Fruit fly (Drosophila melanogaster) whole organism, embryonic: ENCODE data around the gene CG33687.

Source experiments
- Aef1 ChIP-seq: fragments of 200-800 bp; sonication (Bioruptor generic); IDR thresholded peaks from 3 replicates; pipeline ENCODE4 v1.3.6; 2022; ENCODE audit warnings: missing biosample characterization, missing genetic modification characterization
- Asciz ChIP-seq: fragments of 200-800 bp; sonication (Bioruptor generic); optimal IDR thresholded peaks from 2 replicates; lab custom pipeline; 2017; ENCODE audit warnings: missing biosample characterization, mild to moderate bottlenecking, missing genetic modification characterization, missing genetic modification reagents
- Atf6 ChIP-seq: fragments of 200-800 bp; sonication (Bioruptor generic); IDR thresholded peaks from 2 replicates; pipeline ENCODE4 v1.3.6; 2022; ENCODE audit warnings: missing biosample characterization, missing genetic modification characterization
- CG10267 ChIP-seq: fragments of 200-800 bp; sonication (Bioruptor generic); optimal IDR thresholded peaks from 2 replicates; lab custom pipeline; 2018; ENCODE audit warnings: missing biosample characterization, mild to moderate bottlenecking, missing genetic modification characterization, moderate library complexity
- CG10431 ChIP-seq: fragments of 200-800 bp; sonication (Bioruptor generic); optimal IDR thresholded peaks from 3 replicates; lab custom pipeline; 2018; ENCODE audit warnings: missing biosample characterization, mild to moderate bottlenecking, missing genetic modification characterization
- CG11695 ChIP-seq: fragments of 200-800 bp; sonication (Bioruptor generic); IDR thresholded peaks from 3 replicates; pipeline ENCODE4 v1.3.6; 2022; ENCODE audit warnings: missing biosample characterization, missing genetic modification characterization
- CG11696 ChIP-seq: fragments of 200-800 bp; sonication (Bioruptor generic); IDR thresholded peaks from 2 replicates; pipeline ENCODE4 v1.3.6; 2022; ENCODE audit warnings: missing biosample characterization, missing genetic modification characterization
- CG12104 ChIP-seq: fragments of 200-800 bp; sonication (Bioruptor generic); optimal IDR thresholded peaks from 3 replicates; lab custom pipeline; 2016; ENCODE audit warnings: missing biosample characterization, missing genetic modification characterization
- CG12299 ChIP-seq: fragments of 200-800 bp; sonication (Bioruptor generic); optimal IDR thresholded peaks from 2 replicates; lab custom pipeline; 2018; ENCODE audit warnings: missing biosample characterization, mild to moderate bottlenecking, missing genetic modification characterization
- CG12391 ChIP-seq: fragments of 200-800 bp; sonication (Bioruptor generic); optimal IDR thresholded peaks from 3 replicates; lab custom pipeline; 2018; ENCODE audit warnings: missing biosample characterization, mild to moderate bottlenecking, missing genetic modification characterization, moderate library complexity
- CG12744 ChIP-seq: fragments of 200-800 bp; sonication (Bioruptor generic); optimal IDR thresholded peaks from 2 replicates; lab custom pipeline; 2016; ENCODE audit warnings: missing biosample characterization, missing genetic modification characterization
- CG16815 ChIP-seq: fragments of 200-800 bp; sonication (Bioruptor generic); optimal IDR thresholded peaks from 3 replicates; lab custom pipeline; 2017; ENCODE audit warnings: missing biosample characterization, mild to moderate bottlenecking, missing genetic modification characterization
- CG17361 ChIP-seq: fragments of 200-800 bp; sonication (Bioruptor generic); IDR thresholded peaks from 3 replicates; pipeline ENCODE4 v1.3.6; 2022; ENCODE audit warnings: missing biosample characterization, missing genetic modification characterization
- CG2678 ChIP-seq: fragments of 200-800 bp; sonication (Bioruptor generic); optimal IDR thresholded peaks from 3 replicates; lab custom pipeline; 2019; ENCODE audit warnings: missing biosample characterization, mild to moderate bottlenecking, missing genetic modification characterization, moderate library complexity
- CG30020 ChIP-seq: fragments of 200-800 bp; optimal IDR thresholded peaks from 2 replicates; lab custom pipeline; 2019; ENCODE audit warnings: missing biosample characterization, mild to moderate bottlenecking, missing genetic modification characterization, moderate library complexity
- CG31224 ChIP-seq: fragments of 200-800 bp; sonication (Bioruptor generic); IDR thresholded peaks from 2 replicates; pipeline ENCODE4 v1.3.6; 2022; ENCODE audit warnings: missing biosample characterization, missing genetic modification characterization
- CG31365 ChIP-seq: fragments of 200-800 bp; sonication (Bioruptor generic); optimal IDR thresholded peaks from 2 replicates; lab custom pipeline; 2018; ENCODE audit warnings: missing biosample characterization, mild to moderate bottlenecking, missing genetic modification characterization
- CG33557 ChIP-seq: fragments of 200-800 bp; sonication (Bioruptor generic); optimal IDR thresholded peaks from 2 replicates; lab custom pipeline; 2019; ENCODE audit warnings: missing biosample characterization, mild to moderate bottlenecking, missing genetic modification characterization, moderate library complexity
- CG3995 ChIP-seq: fragments of 200-800 bp; sonication (Bioruptor generic); optimal IDR thresholded peaks from 3 replicates; lab custom pipeline; 2016; ENCODE audit warnings: missing biosample characterization, missing genetic modification characterization
- CG42726 ChIP-seq: fragments of 200-800 bp; sonication (Bioruptor generic); IDR thresholded peaks from 2 replicates; pipeline ENCODE4 v1.3.6; 2022; ENCODE audit warnings: missing biosample characterization, missing genetic modification characterization; ENCODE audit not compliant: partially characterized antibody
- CG4360 ChIP-seq: fragments of 200-800 bp; sonication (Bioruptor generic); IDR thresholded peaks from 2 replicates; pipeline ENCODE4 v1.3.6; 2022; ENCODE audit warnings: missing biosample characterization, missing genetic modification characterization
- CG4854 ChIP-seq: fragments of 200-800 bp; sonication (Bioruptor generic); optimal IDR thresholded peaks from 2 replicates; lab custom pipeline; 2016; ENCODE audit warnings: missing biosample characterization, missing genetic modification characterization, inconsistent platforms
- CG7357 ChIP-seq: fragments of 200-800 bp; sonication (Bioruptor generic); IDR thresholded peaks from 3 replicates; pipeline ENCODE4 v1.3.6; 2022; ENCODE audit warnings: missing biosample characterization, missing genetic modification characterization
- CG8944 ChIP-seq: fragments of 200-800 bp; sonication (Bioruptor generic); optimal IDR thresholded peaks from 3 replicates; lab custom pipeline; 2016; ENCODE audit warnings: missing biosample characterization, missing genetic modification characterization
- D19B ChIP-seq: fragments of 200-800 bp; sonication (Bioruptor generic); optimal IDR thresholded peaks from 2 replicates; lab custom pipeline; 2017; ENCODE audit warnings: missing biosample characterization, mild to moderate bottlenecking, missing genetic modification characterization
- Dad ChIP-seq: fragments of 200-800 bp; sonication (Bioruptor generic); optimal IDR thresholded peaks from 3 replicates; lab custom pipeline; 2016; ENCODE audit warnings: missing biosample characterization, missing genetic modification characterization
- NFAT ChIP-seq: fragments of 200-800 bp; sonication (Bioruptor generic); IDR thresholded peaks from 2 replicates; pipeline ENCODE4 v1.3.6; 2022; ENCODE audit warnings: missing biosample characterization, missing genetic modification characterization
- Optix ChIP-seq: fragments of 200-800 bp; sonication (Bioruptor generic); IDR thresholded peaks from 3 replicates; pipeline ENCODE4 v1.3.6; 2022; ENCODE audit warnings: missing biosample characterization, missing genetic modification characterization
- Tbp ChIP-seq: fragments of >200 bp; optimal IDR thresholded peaks from 2 replicates; lab custom pipeline; 2018; ENCODE audit warnings: missing biosample characterization, missing genetic modification characterization
- ase ChIP-seq: fragments of 200-800 bp; sonication (Bioruptor generic); IDR thresholded peaks from 3 replicates; pipeline ENCODE4 v1.3.6; 2022; ENCODE audit warnings: missing biosample characterization, missing genetic modification characterization
- az2 ChIP-seq: fragments of 200-800 bp; sonication (Bioruptor generic); optimal IDR thresholded peaks from 3 replicates; lab custom pipeline; 2016; ENCODE audit warnings: missing biosample characterization, missing genetic modification characterization
- btn ChIP-seq: fragments of 200-800 bp; sonication (Bioruptor generic); optimal IDR thresholded peaks from 2 replicates; lab custom pipeline; 2016; ENCODE audit warnings: missing biosample characterization, missing genetic modification characterization
- cas ChIP-seq: fragments of 200-800 bp; sonication (Bioruptor generic); IDR thresholded peaks from 2 replicates; pipeline ENCODE4 v1.3.6; 2022; ENCODE audit warnings: missing biosample characterization, missing genetic modification characterization
- cg ChIP-seq: fragments of 200-800 bp; sonication (Bioruptor generic); optimal IDR thresholded peaks from 3 replicates; lab custom pipeline; 2019; ENCODE audit warnings: missing biosample characterization, mild to moderate bottlenecking, missing genetic modification characterization, moderate library complexity
- chinmo ChIP-seq: fragments of 200-800 bp; sonication (Bioruptor generic); IDR thresholded peaks from 4 replicates; pipeline ENCODE4 v1.3.6; 2022; ENCODE audit warnings: missing biosample characterization, missing genetic modification characterization; ENCODE audit not compliant: partially characterized antibody
- ci ChIP-seq: fragments of 200-800 bp; sonication (Bioruptor generic); IDR thresholded peaks from 3 replicates; pipeline ENCODE4 v1.3.6; 2022; ENCODE audit warnings: missing biosample characterization, missing genetic modification characterization
- croc ChIP-seq: fragments of 200-800 bp; sonication (Bioruptor generic); conservative IDR thresholded peaks from 3 replicates; pipeline ENCODE4 v1.3.6; 2022; ENCODE audit warnings: missing biosample characterization, missing genetic modification characterization
- da ChIP-seq: fragments of 200-800 bp; sonication (Bioruptor generic); optimal IDR thresholded peaks from 2 replicates; lab custom pipeline; 2016; ENCODE audit warnings: missing biosample characterization, missing genetic modification characterization
- danr ChIP-seq: fragments of 200-800 bp; sonication (Bioruptor generic); IDR thresholded peaks from 2 replicates; pipeline ENCODE4 v1.3.6; 2022; ENCODE audit warnings: missing biosample characterization, missing genetic modification characterization
- fd96Cb ChIP-seq: fragments of 200-800 bp; sonication (Bioruptor generic); optimal IDR thresholded peaks from 2 replicates; lab custom pipeline; 2018; ENCODE audit warnings: missing biosample characterization, mild to moderate bottlenecking, missing genetic modification characterization, moderate library complexity
- fu2 ChIP-seq: fragments of 200-800 bp; sonication (Bioruptor generic); optimal IDR thresholded peaks from 2 replicates; lab custom pipeline; 2016; ENCODE audit warnings: missing biosample characterization, missing genetic modification characterization
- gfzf ChIP-seq: fragments of 200-800 bp; sonication (Bioruptor generic); optimal IDR thresholded peaks from 2 replicates; lab custom pipeline; 2016; ENCODE audit warnings: missing biosample characterization, mild to moderate bottlenecking, missing genetic modification characterization, moderate library complexity
- ind ChIP-seq: fragments of 200-800 bp; sonication (Bioruptor generic); optimal IDR thresholded peaks from 3 replicates; lab custom pipeline; 2016; ENCODE audit warnings: missing biosample characterization, missing genetic modification characterization
- lbe ChIP-seq: fragments of 200-800 bp; sonication (Bioruptor generic); optimal IDR thresholded peaks from 2 replicates; lab custom pipeline; 2016; ENCODE audit warnings: missing biosample characterization, mild to moderate bottlenecking, missing genetic modification characterization
- nmo ChIP-seq: fragments of 200-800 bp; sonication (Bioruptor generic); optimal IDR thresholded peaks from 2 replicates; lab custom pipeline; 2018; ENCODE audit warnings: missing biosample characterization, mild to moderate bottlenecking, missing genetic modification characterization, moderate library complexity
- rib ChIP-seq: fragments of 200-800 bp; sonication (Bioruptor generic); IDR thresholded peaks from 2 replicates; pipeline ENCODE4 v1.3.6; 2022; ENCODE audit warnings: missing biosample characterization, missing genetic modification characterization
- scrt ChIP-seq: fragments of 200-800 bp; sonication (Bioruptor generic); optimal IDR thresholded peaks from 2 replicates; lab custom pipeline; 2018; ENCODE audit warnings: missing biosample characterization, mild to moderate bottlenecking, missing genetic modification characterization, moderate library complexity
- sd ChIP-seq: fragments of 200-800 bp; sonication (Bioruptor generic); optimal IDR thresholded peaks from 3 replicates; lab custom pipeline; 2018; ENCODE audit warnings: missing biosample characterization, mild to moderate bottlenecking, missing genetic modification characterization, moderate library complexity
- unc-4 ChIP-seq: fragments of 200-800 bp; sonication (Bioruptor generic); IDR thresholded peaks from 2 replicates; pipeline ENCODE4 v1.3.6; 2022; ENCODE audit warnings: missing biosample characterization, missing genetic modification characterization; ENCODE audit not compliant: partially characterized antibody
- unpg ChIP-seq: fragments of 200-800 bp; sonication (Bioruptor generic); optimal IDR thresholded peaks from 3 replicates; lab custom pipeline; 2018; ENCODE audit warnings: missing biosample characterization, mild to moderate bottlenecking, missing genetic modification characterization, moderate library complexity
- yki ChIP-seq: fragments of >200 bp; optimal IDR thresholded peaks from 3 replicates; lab custom pipeline; 2018

The CG33687 gene

DNA sequence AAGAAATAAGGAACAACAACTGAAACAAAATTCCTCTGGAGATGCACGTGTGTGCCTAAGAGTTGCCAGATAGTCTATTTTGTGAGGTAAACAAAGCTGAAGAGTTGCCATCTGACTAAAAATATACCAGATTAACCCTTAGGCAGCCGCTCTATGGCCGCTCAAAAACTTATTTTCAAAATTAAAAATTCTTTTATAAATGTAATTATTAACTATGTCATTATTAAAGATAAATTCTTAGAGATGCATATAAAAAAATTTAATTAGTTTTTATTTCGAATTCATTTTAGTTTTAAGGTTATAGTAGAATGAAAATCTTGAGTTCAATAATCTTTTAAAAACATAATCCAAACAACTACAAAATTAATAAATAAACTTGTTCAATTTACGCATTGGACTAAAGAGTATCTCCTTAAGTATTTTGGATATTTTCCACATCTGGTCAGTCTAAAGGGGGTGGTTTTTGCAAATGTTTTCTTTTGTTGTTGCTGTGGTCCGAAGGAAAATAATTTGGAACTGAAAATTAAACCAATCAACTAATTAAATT lies 31.1 kb downstream of the CG33687 start, which contains the start of gene Tmx3 (continued):
- TF ChIP-seq CG10431 (GFP tag; lab: Kevin White, UChicago) (peak; percentile 59), Asciz (peak; percentile 30), CG31365 (tag; lab: Kevin White, UChicago) (no peak), fd96Cb (peak; percentile 89), da (GFP tag; lab: Kevin White, UChicago) (no peak), ase (GFP tag; lab: Robert Waterston, UW) (peak; percentile 86), fu2 (peak; percentile 44), ind (GFP tag; lab: Kevin White, UChicago) (peak; percentile 82), lbe (peak; percentile 64), CG16815 (peak; percentile 84), CG12104 (peak; percentile 76), CG17361 (GFP tag; lab: Robert Waterston, UW) (peak; percentile 76), ci (GFP tag; lab: Robert Waterston, UW) (peak; percentile 93), btn (GFP tag; lab: Kevin White, UChicago) (no peak), CG31224 (GFP tag; lab: Robert Waterston, UW) (peak; percentile 82), croc (peak; percentile 80), CG33557 (GFP tag; lab: Kevin White, UChicago) (peak; percentile 75), CG3995 (GFP tag; lab: Kevin White, UChicago) (no peak), D19B (peak; percentile 67), az2 (GFP tag; lab: Kevin White, UChicago) (peak; percentile 89), Aef1 (GFP tag; lab: Robert Waterston, UW) (peak; percentile 90), CG4854 (GFP tag; lab: Kevin White, UChicago) (peak; percentile 50), CG42726 (GFP tag; lab: Robert Waterston, UW) (no peak), cas (peak; percentile 86), danr (GFP tag; lab: Robert Waterston, UW) (peak; percentile 77), gfzf (GFP tag; lab: Kevin White, UChicago) (peak; percentile 60), CG8944 (GFP tag; lab: Kevin White, UChicago) (peak; percentile 62), yki (lab: Kevin White, UChicago) (no peak), CG12391 (tag; lab: Kevin White, UChicago) (peak; percentile 96), unpg (GFP tag; lab: Kevin White, UChicago) (no peak), Tbp (no peak), CG12299 (tag; lab: Kevin White, UChicago) (peak; percentile 85), CG12744 (GFP tag; lab: Kevin White, UChicago) (peak; percentile 27), sd (tag; lab: Kevin White, UChicago) (peak; percentile 85), nmo (GFP tag; lab: Kevin White, UChicago) (peak; percentile 96), chinmo (no peak), NFAT (GFP tag; lab: Robert Waterston, UW) (peak; percentile 94), CG2678 (tag; lab: Kevin White, UChicago) (peak; percentile 92), CG4360 (GFP tag; lab: Robert Waterston, UW) (peak; percentile 68), scrt (GFP tag; lab: Kevin White, UChicago) (peak; percentile 67), CG30020 (peak; percentile 76), Atf6 (peak; percentile 89), cg (no peak), CG11696 (GFP tag; lab: Robert Waterston, UW) (no peak), Optix (GFP tag; lab: Robert Waterston, UW) (peak; percentile 68; the same call in 2 of the 3 replicates), CG7357 (GFP tag; lab: Robert Waterston, UW) (peak; percentile 77), Dad (peak; percentile 58), CG11695 (GFP tag; lab: Robert Waterston, UW) (peak; percentile 88), unc-4 (no peak), rib (peak; percentile 92), CG10267 (tag; lab: Kevin White, UChicago) (peak; percentile 84)
